Worm (Caenorhabditis elegans) whole organism, young adult: ENCODE data around the gene K03H1.11.

Source experiments
- B0261.1 ChIP-seq: sonication (generic microtip); optimal IDR thresholded peaks from 2 replicates; lab custom pipeline; 2016; ENCODE audit warnings: mild to moderate bottlenecking, missing genetic modification characterization, moderate library complexity, missing compliant biosample characterization
- ZK185.1 ChIP-seq: sonication (generic microtip); optimal IDR thresholded peaks from 2 replicates; lab custom pipeline; 2016; ENCODE audit warnings: mild to moderate bottlenecking, missing genetic modification characterization, missing compliant biosample characterization; ENCODE audit not compliant: poor library complexity, severe bottlenecking
- bed-1 ChIP-seq: fragments of 200-800 bp; sonication (Bioruptor generic); IDR thresholded peaks from 2 replicates; pipeline ENCODE4 v1.3.6; 2022; ENCODE audit warnings: missing genetic modification reagents, missing genetic modification characterization, missing compliant biosample characterization
- dox-1 ChIP-seq: fragments of 200-800 bp; sonication (Bioruptor generic); IDR thresholded peaks from 2 replicates; pipeline ENCODE4 v1.3.6; 2022; ENCODE audit warnings: missing genetic modification reagents, missing genetic modification characterization, missing compliant biosample characterization
- ets-4 ChIP-seq: fragments of 200-800 bp; sonication (Bioruptor generic); optimal IDR thresholded peaks from 2 replicates; lab custom pipeline; 2018; ENCODE audit warnings: mild to moderate bottlenecking, missing genetic modification characterization, missing compliant biosample characterization
- hsf-1 ChIP-seq: fragments of 200-800 bp; sonication (Bioruptor generic); IDR thresholded peaks from 2 replicates; pipeline ENCODE4 v1.3.6; 2022; ENCODE audit warnings: missing genetic modification reagents, missing genetic modification characterization, missing compliant biosample characterization
- lag-1 ChIP-seq: fragments of 200-800 bp; sonication (Bioruptor generic); IDR thresholded peaks from 2 replicates; pipeline ENCODE4 v1.3.6; 2022; ENCODE audit warnings: missing genetic modification reagents, missing genetic modification characterization, missing compliant biosample characterization
- nhr-90 ChIP-seq: sonication (generic microtip); optimal IDR thresholded peaks from 2 replicates; lab custom pipeline; 2016; ENCODE audit warnings: missing genotype, mild to moderate bottlenecking, missing genetic modification characterization, missing compliant biosample characterization
- snpc-3.4 ChIP-seq: sonication (generic microtip); optimal IDR thresholded peaks from 2 replicates; lab custom pipeline; 2017; ENCODE audit warnings: missing genetic modification characterization, mild to moderate bottlenecking, missing compliant biosample characterization, antibody characterized with exemption, moderate library complexity, missing genotype, missing genetic modification reagents
- tbx-9 ChIP-seq: sonication (generic microtip); optimal IDR thresholded peaks from 2 replicates; lab custom pipeline; 2016; ENCODE audit warnings: borderline replicate concordance, missing genetic modification characterization, inconsistent platforms, missing compliant biosample characterization
- zim-3 ChIP-seq: sonication (generic microtip); optimal IDR thresholded peaks from 2 replicates; lab custom pipeline; 2017; ENCODE audit warnings: mild to moderate bottlenecking, missing genetic modification characterization, moderate library complexity, missing compliant biosample characterization

DNA sequence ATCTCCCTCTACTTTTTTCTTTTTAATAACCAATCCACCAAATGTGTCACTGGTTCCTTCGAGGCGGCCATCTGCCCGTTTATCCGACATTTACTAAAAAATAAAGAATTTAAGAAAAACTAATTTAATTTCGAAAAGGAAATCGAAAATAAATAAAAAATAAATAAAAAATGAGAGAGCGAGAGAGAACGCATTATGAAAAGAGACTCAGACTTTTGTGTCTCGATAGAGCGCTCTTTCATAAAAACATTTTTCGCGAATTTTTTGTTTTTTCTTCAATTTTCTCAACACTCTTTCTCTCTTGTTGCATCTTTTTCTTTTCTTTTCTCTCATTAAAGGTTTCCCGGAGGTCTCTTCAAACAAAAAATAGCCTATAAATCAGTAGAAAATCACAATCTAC lies 4.4 kb upstream of the K03H1.11 start, which contains the start of gene mog-1:
- TF ChIP-seq tbx-9 (tag; lab: Kevin White, UChicago) (no peak), ZK185.1 (tag; lab: Kevin White, UChicago) (no peak), lag-1 (GFP tag; lab: Robert Waterston, UW) (no peak), snpc-3.4 (tag; lab: Kevin White, UChicago) (no peak), zim-3 (tag; lab: Kevin White, UChicago) (no peak), hsf-1 (GFP tag; lab: Robert Waterston, UW) (no peak), B0261.1 (tag; lab: Kevin White, UChicago) (no peak), ets-4 (GFP tag; lab: Kevin White, UChicago) (no peak), nhr-90 (tag; lab: Kevin White, UChicago) (no peak), bed-1 (GFP tag; lab: Robert Waterston, UW) (no peak), dox-1 (no peak)
